Worm (Caenorhabditis elegans) whole organism, L4 larva: ENCODE results near the gene srx-84.

Experiments
- D1046.2 ChIP-seq: fragments of 200-800 bp; sonication (Bioruptor generic); IDR thresholded peaks from 2 replicates; pipeline ENCODE4 v1.3.6; 2022; ENCODE audit warnings: missing genetic modification characterization, missing compliant biosample characterization
- F49E8.2 ChIP-seq: sonication (generic microtip); optimal IDR thresholded peaks from 2 replicates; lab custom pipeline; 2016; ENCODE audit warnings: missing compliant biosample characterization, mild to moderate bottlenecking, missing genetic modification characterization, borderline replicate concordance
- ZK337.2 ChIP-seq: fragments of 200-800 bp; sonication (Bioruptor generic); IDR thresholded peaks from 2 replicates; pipeline ENCODE4 v1.3.6; 2022; ENCODE audit warnings: missing genetic modification reagents, missing genetic modification characterization, missing compliant biosample characterization
- aha-1 ChIP-seq: fragments of 150-350 bp; peaks from one replicate; lab custom pipeline; 2014; ENCODE audit warnings: missing biosample characterization, missing genetic modification characterization
- aly-2 ChIP-seq: sonication (generic microtip); optimal IDR thresholded peaks from 2 replicates; lab custom pipeline; 2018; ENCODE audit warnings: missing biosample characterization, missing genetic modification characterization
- ceh-28 ChIP-seq: fragments of 150-350 bp; optimal IDR thresholded peaks from 2 replicates; lab custom pipeline; 2014; ENCODE audit warnings: missing biosample characterization, missing genetic modification reagents, missing genetic modification characterization
- ceh-44 ChIP-seq: fragments of 200-800 bp; sonication (Bioruptor generic); IDR thresholded peaks from 2 replicates; pipeline ENCODE4 v1.3.6; 2022; ENCODE audit warnings: missing genetic modification reagents, missing genetic modification characterization, missing compliant biosample characterization
- ceh-62 ChIP-seq: sonication (generic microtip); optimal IDR thresholded peaks from 2 replicates; lab custom pipeline; 2017; ENCODE audit warnings: missing biosample characterization, missing genetic modification characterization
- ceh-82 ChIP-seq: sonication (generic microtip); optimal IDR thresholded peaks from 2 replicates; lab custom pipeline; 2017; ENCODE audit warnings: missing biosample characterization, missing genetic modification characterization
- daf-12 ChIP-seq: fragments of 150-350 bp; optimal IDR thresholded peaks from 2 replicates; lab custom pipeline; 2014; ENCODE audit warnings: missing biosample characterization, missing genetic modification reagents, missing genetic modification characterization
- daf-16 ChIP-seq, 3 experiments: sonication (generic microtip); optimal IDR thresholded peaks; 2 replicates each; lab custom pipeline; 2016 to 2017; ENCODE audit warnings: missing genetic modification characterization in 3 of 3, missing genetic modification reagents in 3 of 3, mild to moderate bottlenecking in 2 of 3, missing compliant biosample characterization in 2 of 3, missing biosample characterization in 1 of 3, moderate library complexity in 1 of 3
- daf-19 ChIP-seq: fragments of 200-800 bp; sonication (Bioruptor generic); conservative IDR thresholded peaks from 2 replicates; pipeline ENCODE4 v1.3.6; 2022; ENCODE audit warnings: missing genetic modification characterization, missing compliant biosample characterization
- dmd-6 ChIP-seq: fragments of 200-800 bp; sonication (Bioruptor generic); IDR thresholded peaks from 2 replicates; pipeline ENCODE4 v1.3.6; 2022; ENCODE audit warnings: missing genetic modification reagents, missing genetic modification characterization, missing compliant biosample characterization
- dpl-1 ChIP-seq: fragments of 150-350 bp; optimal IDR thresholded peaks from 2 replicates; lab custom pipeline; 2014; ENCODE audit warnings: missing biosample characterization, missing genetic modification reagents, missing genetic modification characterization
- dve-1 ChIP-seq: sonication (generic microtip); optimal IDR thresholded peaks from 2 replicates; lab custom pipeline; 2017; ENCODE audit warnings: antibody characterized with exemption, mild to moderate bottlenecking, missing genetic modification characterization, missing compliant biosample characterization; ENCODE audit not compliant: insufficient read depth
- fos-1 ChIP-seq: fragments of 150-350 bp; optimal IDR thresholded peaks from 2 replicates; lab custom pipeline; 2014; ENCODE audit warnings: missing biosample characterization, missing genetic modification characterization
- hlh-30 ChIP-seq: sonication (generic microtip); optimal IDR thresholded peaks from 2 replicates; lab custom pipeline; 2017; ENCODE audit warnings: antibody characterized with exemption, mild to moderate bottlenecking, missing genetic modification characterization, missing compliant biosample characterization; ENCODE audit not compliant: insufficient read depth
- jun-1 ChIP-seq: fragments of 150-350 bp; optimal IDR thresholded peaks from 2 replicates; lab custom pipeline; 2014; ENCODE audit warnings: missing biosample characterization, missing genetic modification reagents, missing genetic modification characterization
- lin-15B ChIP-seq: fragments of 150-350 bp; sonication (generic microtip); optimal IDR thresholded peaks from 3 replicates; lab custom pipeline; 2014; ENCODE audit warnings: missing biosample characterization, missing genetic modification characterization
- lin-29 ChIP-seq: fragments of 200-800 bp; sonication (Bioruptor generic); IDR thresholded peaks from 2 replicates; pipeline ENCODE4 v1.3.6; 2022; ENCODE audit warnings: missing genetic modification reagents, missing genetic modification characterization, missing compliant biosample characterization
- lin-39 ChIP-seq: fragments of 150-350 bp; optimal IDR thresholded peaks from 2 replicates; lab custom pipeline; 2014; ENCODE audit warnings: missing biosample characterization, missing genetic modification reagents, missing genetic modification characterization
- lir-3 ChIP-seq: sonication (generic microtip); optimal IDR thresholded peaks from 2 replicates; lab custom pipeline; 2016; ENCODE audit warnings: mild to moderate bottlenecking, missing genetic modification characterization, missing compliant biosample characterization
- mdl-1 ChIP-seq, 2 experiments: fragments of 150-350 bp in 1 of 2; sonication (generic microtip) in 1 of 2; optimal IDR thresholded peaks; 2 replicates each; lab custom pipeline; 2014 to 2017; ENCODE audit warnings: missing biosample characterization in 2 of 2, missing genetic modification characterization in 2 of 2
- mdt-29 ChIP-seq: fragments of 200-800 bp; sonication (Bioruptor generic); IDR thresholded peaks from 2 replicates; pipeline ENCODE4 v1.3.6; 2022; ENCODE audit warnings: missing genetic modification reagents, missing genetic modification characterization, missing compliant biosample characterization
- mxl-2 ChIP-seq: fragments of 200-800 bp; sonication (Bioruptor generic); conservative IDR thresholded peaks from 2 replicates; pipeline ENCODE4 v1.3.6; 2022; ENCODE audit warnings: missing genetic modification reagents, missing genetic modification characterization, missing compliant biosample characterization
- mxl-3 ChIP-seq: fragments of 200-800 bp; sonication (Bioruptor generic); optimal IDR thresholded peaks from 2 replicates; lab custom pipeline; 2018; ENCODE audit warnings: mild to moderate bottlenecking, missing genetic modification characterization, missing compliant biosample characterization
- nhr-10 ChIP-seq: fragments of 150-350 bp; optimal IDR thresholded peaks from 2 replicates; lab custom pipeline; 2014; ENCODE audit warnings: missing biosample characterization, missing genetic modification characterization
- nhr-11 ChIP-seq: fragments of 150-350 bp; optimal IDR thresholded peaks from 2 replicates; lab custom pipeline; 2014; ENCODE audit warnings: missing biosample characterization, missing genetic modification characterization
- nhr-237 ChIP-seq: sonication (generic microtip); optimal IDR thresholded peaks from 2 replicates; lab custom pipeline; 2017; ENCODE audit warnings: missing biosample characterization, missing genetic modification characterization
- nhr-25 ChIP-seq: sonication (generic microtip); optimal IDR thresholded peaks from 2 replicates; lab custom pipeline; 2017; ENCODE audit warnings: missing genetic modification characterization, mild to moderate bottlenecking, missing compliant biosample characterization, antibody characterized with exemption, moderate library complexity, borderline replicate concordance; ENCODE audit not compliant: insufficient read depth
- nhr-28 ChIP-seq: fragments of 150-350 bp; optimal IDR thresholded peaks from 2 replicates; lab custom pipeline; 2014; ENCODE audit warnings: missing biosample characterization, missing genetic modification characterization
- nhr-41 ChIP-seq: fragments of 200-800 bp; sonication (Bioruptor generic); IDR thresholded peaks from 2 replicates; pipeline ENCODE4 v1.3.6; 2022; ENCODE audit warnings: missing genetic modification reagents, missing genetic modification characterization, missing compliant biosample characterization
- nhr-6 ChIP-seq: fragments of 150-350 bp; optimal IDR thresholded peaks from 2 replicates; lab custom pipeline; 2014; ENCODE audit warnings: missing biosample characterization, missing genetic modification characterization
- nhr-77 ChIP-seq: fragments of 150-350 bp; optimal IDR thresholded peaks from 2 replicates; lab custom pipeline; 2014; ENCODE audit warnings: missing biosample characterization, missing genetic modification characterization
- pqm-1 ChIP-seq: sonication (generic microtip); optimal IDR thresholded peaks from 2 replicates; lab custom pipeline; 2017; ENCODE audit warnings: missing biosample characterization, missing genetic modification characterization
- rbr-2 ChIP-seq: sonication (generic microtip); optimal IDR thresholded peaks from 2 replicates; lab custom pipeline; 2016; ENCODE audit warnings: missing genotype, missing genetic modification characterization, missing compliant biosample characterization
- spr-1 ChIP-seq: sonication (generic microtip); optimal IDR thresholded peaks from 2 replicates; lab custom pipeline; 2016; ENCODE audit warnings: mild to moderate bottlenecking, missing genetic modification characterization, missing compliant biosample characterization
- tra-1 ChIP-seq: fragments of 200-800 bp; sonication (Bioruptor generic); IDR thresholded peaks from 2 replicates; pipeline ENCODE4 v1.3.6; 2022; ENCODE audit warnings: missing genetic modification reagents, missing genetic modification characterization, missing compliant biosample characterization
- unc-130 ChIP-seq: sonication (generic microtip); optimal IDR thresholded peaks from 2 replicates; lab custom pipeline; 2016; ENCODE audit warnings: missing genetic modification reagents, missing genetic modification characterization, missing compliant biosample characterization
- unc-62 ChIP-seq, 3 experiments: fragments of 150-350 bp in 1 of 3; sonication (generic microtip); optimal IDR thresholded peaks in 2 of 3; peaks in 1 of 3; 1 replicate in 1 of 3; 2 replicates in 2 of 3; lab custom pipeline; 2014 to 2017; ENCODE audit warnings: missing biosample characterization in 3 of 3, missing genetic modification characterization in 3 of 3, missing genetic modification reagents in 3 of 3, missing genotype in 1 of 3
- zip-11 ChIP-seq: fragments of 200-800 bp; sonication (Bioruptor generic); IDR thresholded peaks from 2 replicates; pipeline ENCODE4 v1.3.6; 2022; ENCODE audit warnings: missing genetic modification characterization, missing compliant biosample characterization
- zip-2 ChIP-seq: fragments of 150-350 bp; optimal IDR thresholded peaks from 2 replicates; lab custom pipeline; 2014; ENCODE audit warnings: missing biosample characterization, missing genetic modification characterization
- ztf-7 ChIP-seq: fragments of 150-350 bp; optimal IDR thresholded peaks from 2 replicates; lab custom pipeline; 2014; ENCODE audit warnings: missing biosample characterization, missing genetic modification characterization

srx-84 gene

ce11 chrV:11589433-11589832 is 9.5 kb upstream of the srx-84 start, which contains the start of gene srx-82:
srx-82 (plus strand) TSS chrV:11589733.
- TF ChIP-seq zip-2 (no peak), D1046.2 (GFP tag; lab: Robert Waterston, UW) (no peak), zip-11 (no peak)

- no peak for TF ChIP-seq rbr-2
- no peak for TF ChIP-seq hlh-30
- TF ChIP-seq mdt-29 (GFP tag; lab: Robert Waterston, UW): no peak
- TF ChIP-seq aly-2 (tag; lab: Kevin White, UChicago): no peak
- no peak for TF ChIP-seq F49E8.2 (tag; lab: Kevin White, UChicago)
- no peak for TF ChIP-seq zip-2
- no peak for TF ChIP-seq spr-1 (tag; lab: Kevin White, UChicago)
These were observed 5.5 kb upstream of the srx-84 start, which contains the start of gene srx-80 for ce11 chrV:11593427-11593826. srx-80 (plus strand) TSS chrV:11593727.

ce11 chrV:11593888-11594287 is 5.0 kb upstream of the srx-84 start:
- peak in 1 of 2 experiments; percentile 94 for TF ChIP-seq unc-62 (GFP tag; optimal IDR thresholded peaks at IDR 0.05 in 1 of 2; lab: Kevin White, UChicago)
- no peak for TF ChIP-seq unc-62 (tag; optimal IDR thresholded peaks at IDR 0.05; lab: Kevin White, UChicago)
- no peak for TF ChIP-seq ceh-28 (tag; lab: Kevin White, UChicago)

ce11 chrV:11600800-11601199 is 1.9 kb downstream of the srx-84 start, which contains the start of gene F35B12.9:
F35B12.9 (plus strand) TSS chrV:11601171.
- TF ChIP-seq unc-62 (GFP tag; optimal IDR thresholded peaks at IDR 0.05 in 1 of 2; lab: Kevin White, UChicago) (peak in 1 of 2 experiments; percentile 18), unc-62 (tag; optimal IDR thresholded peaks at IDR 0.05; lab: Kevin White, UChicago) (no peak), aha-1 (tag; lab: Kevin White, UChicago) (peak; percentile 94), daf-19 (no peak), aly-2 (tag; lab: Kevin White, UChicago) (no peak), lin-29 (GFP tag; lab: Robert Waterston, UW) (no peak), nhr-10 (tag; lab: Kevin White, UChicago) (no peak), unc-130 (no peak)

- TF ChIP-seq dve-1 (peak; percentile 41), aha-1 (tag; lab: Kevin White, UChicago) (peak; percentile 35), ceh-62 (tag; lab: Kevin White, UChicago) (no peak), lin-39 (tag; lab: Kevin White, UChicago) (no peak), ceh-44 (GFP tag; lab: Robert Waterston, UW) (no peak), hlh-30 (no peak), pqm-1 (tag; lab: Kevin White, UChicago) (peak; percentile 14), ZK337.2 (no peak), mxl-2 (no peak), nhr-6 (tag; lab: Kevin White, UChicago) (no peak), nhr-237 (tag; lab: Kevin White, UChicago) (no peak), fos-1 (tag; lab: Kevin White, UChicago) (no peak), spr-1 (tag; lab: Kevin White, UChicago) (no peak), mdl-1 (tag; optimal IDR thresholded peaks at IDR 0.05; lab: Kevin White, UChicago) (no peak), daf-19 (no peak), nhr-28 (peak; percentile 60), dpl-1 (GFP tag; lab: Kevin White, UChicago) (no peak), mxl-3 (GFP tag; lab: Kevin White, UChicago) (no peak), lin-15B (no peak), F49E8.2 (tag; lab: Kevin White, UChicago) (no peak), aly-2 (tag; lab: Kevin White, UChicago) (no peak), nhr-25 (tag; lab: Kevin White, UChicago) (no peak), daf-16 (GFP tag; optimal IDR thresholded peaks at IDR 0.05; lab: Kevin White, UChicago) (no peak), daf-16 (tag; optimal IDR thresholded peaks at IDR 0.05; lab: Kevin White, UChicago) (peak; percentile 86), nhr-11 (tag; lab: Kevin White, UChicago) (no peak), lir-3 (no peak), nhr-41 (GFP tag; lab: Robert Waterston, UW) (no peak), dmd-6 (GFP tag; lab: Robert Waterston, UW) (peak; percentile 23; the same call in 1 of the 2 replicates), daf-12 (no peak), nhr-77 (tag; lab: Kevin White, UChicago) (no peak), ztf-7 (tag; lab: Kevin White, UChicago) (no peak), jun-1 (tag; lab: Kevin White, UChicago) (no peak), tra-1 (GFP tag; lab: Robert Waterston, UW) (no peak), ceh-82 (no peak)
These were observed 5.6 kb downstream of the srx-84 start, which contains the start of gene dhs-20 for ce11 chrV:11604484-11604883. dhs-20 (minus strand) TSS chrV:11604563.
